Fruit fly (Drosophila melanogaster) whole organism, wandering third instar larva: Measurements from ENCODE around the gene Fitm.
A peak's percentile ranks its signal among the peaks of the same experiment; 100 is the strongest.

Source experiments
- Abd-B ChIP-seq: fragments of >200 bp; optimal IDR thresholded peaks from 2 replicates; lab custom pipeline; 2017; ENCODE audit warnings: missing biosample characterization, missing genetic modification characterization
- CG32264 ChIP-seq: fragments of 200-800 bp; sonication (Bioruptor generic); optimal IDR thresholded peaks from 2 replicates; lab custom pipeline; 2016; ENCODE audit warnings: missing biosample characterization, missing genetic modification characterization
- CG9705 ChIP-seq: fragments of 200-800 bp; sonication (Bioruptor generic); optimal IDR thresholded peaks from 2 replicates; lab custom pipeline; 2018; ENCODE audit warnings: missing biosample characterization, mild to moderate bottlenecking, missing genetic modification characterization
- CrebA ChIP-seq: fragments of 200-800 bp; sonication (Bioruptor generic); optimal IDR thresholded peaks from 2 replicates; lab custom pipeline; 2016; ENCODE audit warnings: missing biosample characterization, mild to moderate bottlenecking, missing genetic modification characterization, borderline replicate concordance
- Dif ChIP-seq: fragments of 200-275, 200-300 bp; sonication (Bioruptor generic); optimal IDR thresholded peaks from 2 replicates; lab custom pipeline; 2018; ENCODE audit warnings: missing biosample characterization, missing genetic modification characterization; ENCODE audit not compliant: partially characterized antibody
- GATAd ChIP-seq: sonication (Bioruptor generic); optimal IDR thresholded peaks from 2 replicates; lab custom pipeline; 2016; ENCODE audit warnings: missing biosample characterization, missing genetic modification characterization
- HLH106 ChIP-seq: fragments of 200-800 bp; optimal IDR thresholded peaks from 3 replicates; lab custom pipeline; 2019; ENCODE audit warnings: missing biosample characterization, mild to moderate bottlenecking, missing genetic modification characterization, moderate library complexity
- Hnf4 ChIP-seq: fragments of 200-800 bp; sonication (Bioruptor generic); optimal IDR thresholded peaks from 2 replicates; lab custom pipeline; 2016; ENCODE audit warnings: missing biosample characterization, mild to moderate bottlenecking, missing genetic modification characterization
- Hr78 ChIP-seq: fragments of >200 bp; optimal IDR thresholded peaks from 2 replicates; lab custom pipeline; 2017; ENCODE audit warnings: missing biosample characterization, missing genetic modification characterization
- Hr83 ChIP-seq: fragments of 200-300 bp; sonication (Bioruptor generic); optimal IDR thresholded peaks from 2 replicates; lab custom pipeline; 2016; ENCODE audit warnings: missing biosample characterization, mild to moderate bottlenecking, missing genetic modification characterization, moderate library complexity; ENCODE audit not compliant: poor library complexity, severe bottlenecking
- Jra ChIP-seq: sonication (Bioruptor generic); optimal IDR thresholded peaks from 2 replicates; lab custom pipeline; 2016; ENCODE audit warnings: missing biosample characterization, missing genetic modification characterization
- Mio ChIP-seq: sonication (Bioruptor generic); optimal IDR thresholded peaks from 2 replicates; lab custom pipeline; 2016; ENCODE audit warnings: missing biosample characterization, missing genetic modification characterization
- Myc ChIP-seq: fragments of >200 bp; optimal IDR thresholded peaks from 2 replicates; lab custom pipeline; 2017
- OdsH ChIP-seq: fragments of 200-800 bp; sonication (Bioruptor generic); optimal IDR thresholded peaks from 2 replicates; lab custom pipeline; 2016; ENCODE audit warnings: missing biosample characterization, mild to moderate bottlenecking, missing genetic modification characterization
- Rel ChIP-seq, 2 experiments: fragments of 200-800 bp; sonication (Bioruptor generic) in 1 of 2; optimal IDR thresholded peaks; 2 replicates in 1 of 2; 3 replicates in 1 of 2; lab custom pipeline; 2016 to 2019; ENCODE audit warnings: mild to moderate bottlenecking in 2 of 2, missing biosample characterization in 2 of 2, missing genetic modification characterization in 2 of 2, moderate library complexity in 1 of 2
- Vsx2 ChIP-seq: fragments of 200-300, 225-300 bp; sonication (Bioruptor generic); optimal IDR thresholded peaks from 2 replicates; lab custom pipeline; 2018; ENCODE audit warnings: missing biosample characterization, missing genetic modification characterization; ENCODE audit not compliant: partially characterized antibody
- brk ChIP-seq: fragments of 200-800 bp; sonication (Bioruptor generic); optimal IDR thresholded peaks from 2 replicates; lab custom pipeline; 2016; ENCODE audit warnings: missing biosample characterization, mild to moderate bottlenecking, missing genetic modification characterization
- dl ChIP-seq, 2 experiments: fragments of 175-275, 200-275 bp in 1 of 2; fragments of 200-275 bp in 1 of 2; sonication (Bioruptor generic); optimal IDR thresholded peaks; lab custom pipeline; 2018; ENCODE audit warnings: mild to moderate bottlenecking in 2 of 2, missing biosample characterization in 2 of 2, missing genetic modification characterization in 2 of 2, moderate library complexity in 2 of 2; ENCODE audit not compliant: partially characterized antibody in 2 of 2, insufficient read depth in 1 of 2
- dmrt93B ChIP-seq: fragments of 200-800 bp; sonication (Bioruptor generic); optimal IDR thresholded peaks from 2 replicates; lab custom pipeline; 2018; ENCODE audit warnings: missing biosample characterization, mild to moderate bottlenecking, missing genetic modification characterization
- dsf ChIP-seq: sonication (Bioruptor generic); optimal IDR thresholded peaks from 2 replicates; lab custom pipeline; 2016; ENCODE audit warnings: missing biosample characterization, missing genetic modification characterization, borderline replicate concordance
- ey ChIP-seq: fragments of 200-800 bp; sonication (Bioruptor generic); optimal IDR thresholded peaks from 2 replicates; lab custom pipeline; 2016; ENCODE audit warnings: missing biosample characterization, missing genetic modification characterization
- foxo ChIP-seq, 2 experiments: fragments of 200-800 bp; sonication (Bioruptor generic); optimal IDR thresholded peaks; 2 replicates in 1 of 2; 3 replicates in 1 of 2; lab custom pipeline; 2016 to 2017; ENCODE audit warnings: missing biosample characterization in 2 of 2, missing genetic modification characterization in 2 of 2
- fru ChIP-seq: fragments of 200-800 bp; sonication (Bioruptor generic); optimal IDR thresholded peaks from 3 replicates; lab custom pipeline; 2016; ENCODE audit warnings: missing biosample characterization, mild to moderate bottlenecking, missing genetic modification characterization
- h ChIP-seq: fragments of 200-800 bp; sonication (Bioruptor generic); optimal IDR thresholded peaks from 3 replicates; lab custom pipeline; 2016; ENCODE audit warnings: missing biosample characterization, mild to moderate bottlenecking, missing genetic modification characterization
- jim ChIP-seq: fragments of 175-275, 200-325 bp; sonication (Bioruptor generic); optimal IDR thresholded peaks from 2 replicates; lab custom pipeline; 2016; ENCODE audit warnings: missing biosample characterization, mild to moderate bottlenecking, missing genetic modification characterization
- pan ChIP-seq: fragments of >200 bp; optimal IDR thresholded peaks from 2 replicates; lab custom pipeline; 2017
- psq ChIP-seq: fragments of 200-800 bp; sonication (Bioruptor generic); optimal IDR thresholded peaks from 3 replicates; lab custom pipeline; 2017; ENCODE audit warnings: missing biosample characterization, mild to moderate bottlenecking, missing genetic modification characterization, moderate library complexity
- sage ChIP-seq: fragments of 200-800 bp; sonication (Bioruptor generic); optimal IDR thresholded peaks from 2 replicates; lab custom pipeline; 2016; ENCODE audit warnings: missing biosample characterization, mild to moderate bottlenecking, missing genetic modification characterization
- sv ChIP-seq: fragments of 200-800 bp; sonication (Bioruptor generic); optimal IDR thresholded peaks from 3 replicates; lab custom pipeline; 2016; ENCODE audit warnings: missing biosample characterization, missing genetic modification characterization
- tai ChIP-seq: sonication (Bioruptor generic); optimal IDR thresholded peaks from 2 replicates; lab custom pipeline; 2016; ENCODE audit warnings: missing biosample characterization, missing genetic modification characterization

Gene Fitm

DNA sequence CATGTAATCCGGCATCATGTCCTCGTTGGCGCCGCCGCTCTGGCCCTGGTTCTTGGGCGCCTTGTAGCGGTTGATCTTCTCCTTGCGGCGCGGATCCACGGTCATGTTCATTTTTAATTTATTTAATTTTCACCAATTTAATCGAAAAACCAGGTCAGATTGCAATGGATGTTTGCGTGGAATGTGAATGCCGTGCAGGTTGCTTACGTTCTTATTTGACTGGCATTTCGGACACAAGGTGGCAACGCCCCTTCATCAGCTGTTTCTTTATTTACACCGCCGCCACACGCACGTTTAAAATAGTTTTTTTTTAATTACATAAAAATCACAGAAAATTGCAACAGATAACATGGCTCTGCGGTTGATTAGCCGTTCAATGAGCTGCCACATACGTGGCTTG is 9.7 kb downstream of the Fitm start, which contains the start of the genes CG10674 and CG4611:
Gene CG10674 (minus strand): TSS at position 170 of the 400 bp plus-strand sequence.
Gene CG4611 (plus strand): TSS at position 254 of the 400 bp plus-strand sequence.
- TF ChIP-seq Jra (GFP tag; lab: Kevin White, UChicago): no peak
- TF ChIP-seq Hnf4 (GFP tag; lab: Kevin White, UChicago): peak; percentile 13
- TF ChIP-seq ey (GFP tag; lab: Kevin White, UChicago): no peak
- no peak for TF ChIP-seq tai (GFP tag; lab: Kevin White, UChicago)
- TF ChIP-seq dsf (GFP tag; lab: Kevin White, UChicago): no peak
- no peak for TF ChIP-seq foxo (GFP tag; optimal IDR thresholded peaks at IDR 0.05; lab: Kevin White, UChicago)
- TF ChIP-seq Myc (lab: Kevin White, UChicago): peak; percentile 20
- no peak for TF ChIP-seq fru (GFP tag; lab: Kevin White, UChicago)
- peak; percentile 35 for TF ChIP-seq Hr83 (GFP tag; lab: Kevin White, UChicago)
- TF ChIP-seq, all 38 proteins: peak for 3

DNA sequence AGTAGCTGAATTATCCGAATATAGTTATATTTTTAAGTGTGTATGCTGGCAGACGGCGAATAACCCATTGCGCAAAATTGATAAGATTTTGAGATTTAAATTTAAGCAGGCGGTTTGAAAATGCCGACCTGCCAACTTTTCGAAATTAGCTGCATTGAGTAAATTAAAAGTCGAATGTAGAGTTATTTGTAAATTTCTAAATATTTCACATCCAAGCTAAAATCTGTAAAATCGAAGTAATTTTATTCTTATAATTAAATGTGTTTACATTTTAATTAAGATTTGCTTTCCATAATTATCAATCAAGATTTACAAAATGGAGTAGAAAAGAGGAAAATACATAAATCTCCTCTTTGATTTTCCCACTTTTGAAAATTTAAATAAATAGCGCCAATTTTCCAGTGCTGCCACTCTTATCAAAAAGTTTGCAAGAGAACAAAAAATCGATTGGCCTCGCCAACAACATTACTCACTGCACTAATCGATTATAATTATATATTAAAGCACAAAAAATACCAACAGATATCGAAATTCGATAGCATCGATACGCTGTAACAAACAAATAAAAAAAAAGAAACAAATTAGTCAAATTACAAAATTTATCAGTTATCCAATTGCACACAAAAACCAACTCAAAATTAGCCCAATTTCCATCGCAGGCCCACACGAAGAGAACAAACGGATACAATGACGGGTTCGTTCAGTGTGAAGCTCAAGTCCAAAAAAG is 12.0 kb downstream of the Fitm start, which contains the start of gene Yod1:
Gene Yod1 (plus strand): TSS at position 168 of the 727 bp plus-strand sequence.
- TF ChIP-seq fru (GFP tag; lab: Kevin White, UChicago) (peak; percentile 1), CG32264 (GFP tag; lab: Kevin White, UChicago) (no peak), sage (peak; percentile 28), dl (GFP tag; optimal IDR thresholded peaks at IDR 0.05; lab: Kevin White, UChicago; ENCODE audit: insufficient read depth in 1 of 2, partially characterized antibody in 2 of 2) (no peak), Jra (GFP tag; lab: Kevin White, UChicago) (peak; percentile 0), Hr83 (GFP tag; lab: Kevin White, UChicago) (no peak), Abd-B (GFP tag; lab: Kevin White, UChicago) (no peak), dmrt93B (GFP tag; lab: Kevin White, UChicago) (no peak), jim (no peak), Dif (GFP tag; lab: Kevin White, UChicago) (no peak), Mio (GFP tag; lab: Kevin White, UChicago) (no peak), Hr78 (GFP tag; lab: Kevin White, UChicago) (no peak), ey (GFP tag; lab: Kevin White, UChicago) (no peak)

DNA sequence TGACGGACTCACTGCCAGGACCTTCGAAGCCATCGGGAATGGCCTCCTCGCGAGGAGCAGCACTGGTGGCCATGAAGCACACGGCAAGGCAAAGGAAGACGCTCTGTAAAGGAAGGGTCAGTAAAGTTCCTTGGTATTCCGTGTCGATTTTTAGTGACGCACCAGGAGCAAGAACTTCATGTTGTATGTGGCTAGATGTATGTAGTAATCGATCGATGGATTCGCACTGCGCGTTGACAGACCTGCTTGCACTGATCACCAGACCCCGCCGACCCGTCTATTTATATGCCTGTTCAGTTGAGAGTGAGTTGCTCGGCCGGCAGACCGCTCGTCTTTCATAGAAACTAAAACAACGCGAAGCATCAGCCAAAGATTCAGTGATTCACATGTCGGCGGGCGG is 12.9 kb downstream of the Fitm start, which contains the start of gene CG15213:
Gene CG15213 (minus strand): TSS at position 255 of the 400 bp plus-strand sequence.
- TF ChIP-seq CrebA (no peak), CG9705 (no peak), dl (GFP tag; optimal IDR thresholded peaks at IDR 0.05; lab: Kevin White, UChicago; ENCODE audit: insufficient read depth in 1 of 2, partially characterized antibody in 2 of 2) (no peak), OdsH (GFP tag; lab: Kevin White, UChicago) (no peak), GATAd (GFP tag; lab: Kevin White, UChicago) (no peak), Dif (GFP tag; lab: Kevin White, UChicago) (no peak)

DNA sequence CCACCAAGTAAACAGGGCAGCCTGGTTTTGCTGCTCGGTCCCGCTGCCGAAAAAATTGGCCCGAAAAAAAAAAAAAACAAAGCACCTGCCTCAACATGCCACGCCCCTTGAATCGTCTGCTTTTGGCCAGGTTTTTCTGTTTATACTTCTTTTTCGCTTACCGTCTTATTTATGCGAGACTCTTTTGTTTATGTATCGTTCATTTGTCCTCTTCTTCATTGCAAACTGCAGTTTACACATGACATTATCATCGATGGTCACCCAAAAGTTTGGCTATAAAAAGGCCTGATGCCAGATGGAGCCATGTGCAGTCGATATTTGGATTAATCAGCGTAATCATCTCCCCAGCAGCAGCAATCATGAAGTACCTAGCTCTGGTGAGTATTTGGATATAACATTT is 14.6 kb downstream of the Fitm start, which contains the start of gene CG15212:
Gene CG15212 (plus strand): TSS at position 301 of the 400 bp plus-strand sequence.
- TF ChIP-seq brk (GFP tag; lab: Kevin White, UChicago) (no peak), pan (no peak), Hnf4 (GFP tag; lab: Kevin White, UChicago) (no peak), psq (no peak), Rel (GFP tag; optimal IDR thresholded peaks at IDR 0.05; lab: Kevin White, UChicago) (no peak), Rel (tag; optimal IDR thresholded peaks at IDR 0.05; lab: Kevin White, UChicago) (no peak), Dif (GFP tag; lab: Kevin White, UChicago) (no peak), Vsx2 (GFP tag; lab: Kevin White, UChicago) (no peak), foxo (GFP tag; optimal IDR thresholded peaks at IDR 0.05; lab: Kevin White, UChicago) (no peak), fru (GFP tag; lab: Kevin White, UChicago) (no peak), sv (GFP tag; lab: Kevin White, UChicago) (no peak), CrebA (no peak), HLH106 (tag; lab: Kevin White, UChicago) (no peak), h (no peak)
